Worm (Caenorhabditis elegans) whole organism, L3 larva: ENCODE data around the gene R04B5.11.

ENCODE experiments used
- aly-2 ChIP-seq: fragments of 150-350 bp; optimal IDR thresholded peaks from 2 replicates; lab custom pipeline; 2014; ENCODE audit warnings: missing biosample characterization, missing genetic modification characterization
- ama-1 ChIP-seq: fragments of 150-350 bp; optimal IDR thresholded peaks from 2 replicates; lab custom pipeline; 2018
- ceh-16 ChIP-seq: sonication (generic microtip); optimal IDR thresholded peaks from 2 replicates; lab custom pipeline; 2017; ENCODE audit warnings: missing biosample characterization, missing genetic modification characterization
- egl-27 ChIP-seq: sonication (generic microtip); optimal IDR thresholded peaks from 4 replicates; lab custom pipeline; 2017; ENCODE audit warnings: missing biosample characterization, missing genetic modification reagents, missing genetic modification characterization
- fos-1 ChIP-seq: fragments of 150-350 bp; optimal IDR thresholded peaks from 2 replicates; lab custom pipeline; 2014; ENCODE audit warnings: missing biosample characterization, missing genetic modification characterization
- lsy-12 ChIP-seq: sonication (generic microtip); optimal IDR thresholded peaks from 2 replicates; lab custom pipeline; 2016; ENCODE audit warnings: mild to moderate bottlenecking, missing genetic modification characterization, missing compliant biosample characterization
- mdl-1 ChIP-seq: fragments of 150-350 bp; optimal IDR thresholded peaks from 2 replicates; lab custom pipeline; 2014; ENCODE audit warnings: missing biosample characterization, missing genetic modification characterization
- nhr-23 ChIP-seq: fragments of 150-350 bp; optimal IDR thresholded peaks from 2 replicates; lab custom pipeline; 2014; ENCODE audit warnings: missing biosample characterization, missing genetic modification reagents, missing genetic modification characterization
- nhr-237 ChIP-seq: fragments of 150-350 bp; optimal IDR thresholded peaks from 2 replicates; lab custom pipeline; 2014; ENCODE audit warnings: missing biosample characterization, missing genetic modification characterization
- nhr-76 ChIP-seq: fragments of 150-350 bp; sonication (generic microtip); optimal IDR thresholded peaks from 5 replicates; lab custom pipeline; 2014; ENCODE audit warnings: missing biosample characterization, missing genetic modification characterization
- pha-4 ChIP-seq: fragments of 150-350 bp; optimal IDR thresholded peaks from 2 replicates; lab custom pipeline; 2014; ENCODE audit warnings: missing biosample characterization, missing genetic modification reagents, missing genetic modification characterization
- unc-62 ChIP-seq: fragments of 150-350 bp; sonication (generic microtip); optimal IDR thresholded peaks from 4 replicates; lab custom pipeline; 2014; ENCODE audit warnings: missing biosample characterization, missing genetic modification reagents, missing genetic modification characterization
- zag-1 ChIP-seq: fragments of 150-350 bp; optimal IDR thresholded peaks from 2 replicates; lab custom pipeline; 2014; ENCODE audit warnings: missing biosample characterization, missing genetic modification characterization
- ztf-11 ChIP-seq: fragments of 150-350 bp; optimal IDR thresholded peaks from 2 replicates; lab custom pipeline; 2014; ENCODE audit warnings: missing biosample characterization, missing genetic modification characterization

DNA sequence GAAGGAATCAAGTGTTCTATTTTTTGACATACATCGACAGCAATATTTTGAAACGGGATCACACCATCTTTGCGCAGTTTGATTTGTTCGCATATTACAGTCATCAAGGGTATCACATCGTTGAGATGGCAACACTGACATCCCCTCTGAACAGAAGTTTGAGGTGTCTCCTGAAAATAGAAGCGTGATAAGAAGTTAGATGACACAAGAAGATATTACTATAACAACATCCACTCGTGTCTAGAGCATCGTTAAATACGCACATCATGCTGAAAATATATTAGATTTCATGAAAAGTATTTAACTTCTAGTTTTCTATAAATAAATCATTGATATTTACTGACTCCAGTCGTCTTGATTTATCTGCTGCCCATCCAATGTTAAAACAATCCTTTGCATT lies 18.3 kb downstream of the R04B5.11 start:
- TF ChIP-seq pha-4 (tag; lab: Kevin White, UChicago) (no peak), ceh-16 (no peak), zag-1 (no peak), lsy-12 (no peak), unc-62 (GFP tag; lab: Kevin White, UChicago) (no peak), ztf-11 (tag; lab: Kevin White, UChicago) (no peak), fos-1 (tag; lab: Kevin White, UChicago) (no peak), ama-1 (lab: Kevin White, UChicago) (no peak), nhr-23 (no peak), egl-27 (tag; lab: Kevin White, UChicago) (no peak), nhr-76 (no peak), mdl-1 (tag; lab: Kevin White, UChicago) (no peak), nhr-237 (tag; lab: Kevin White, UChicago) (no peak), aly-2 (no peak)
